Worm (Caenorhabditis elegans): Measurements from ENCODE around the gene srg-53.

DNA sequence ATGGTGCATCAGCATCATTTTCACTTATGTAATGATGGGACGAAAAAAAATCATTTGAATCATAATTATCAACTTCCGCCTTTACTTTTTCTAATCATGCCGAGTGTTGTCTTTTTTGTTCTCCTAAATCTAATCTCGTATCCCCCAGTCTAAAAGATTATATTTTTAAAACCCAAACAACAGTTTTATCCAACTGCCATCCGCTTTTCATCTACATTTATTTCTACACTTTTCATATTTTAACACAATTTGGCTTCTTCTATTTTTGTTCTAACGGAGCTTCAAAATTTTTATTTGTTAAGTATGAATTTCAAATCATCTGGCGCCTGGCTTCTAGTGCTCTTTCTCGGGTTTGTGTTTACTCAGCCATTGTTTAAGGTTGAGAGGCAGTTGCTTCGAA lies 27.1 kb upstream of the srg-53 start, which contains the start of gene K09C6.3:
- TF ChIP-seq F13C5.2 (tag; optimal IDR thresholded peaks at IDR 0.05) (no peak), ama-1 (optimal IDR thresholded peaks at IDR 0.05) (no peak), scrt-1 (GFP tag; IDR thresholded peaks at IDR 0.05) (no peak), hmbx-1 (tag; optimal IDR thresholded peaks at IDR 0.05) (no peak), pes-1 (GFP tag; IDR thresholded peaks at IDR 0.05) (no peak), tbx-11 (GFP tag; IDR thresholded peaks at IDR 0.05) (no peak), hmg-4 (GFP tag; optimal IDR thresholded peaks at IDR 0.05) (no peak), tbx-37 (GFP tag; conservative IDR thresholded peaks at IDR 0.05) (no peak), tra-4 (tag; optimal IDR thresholded peaks at IDR 0.05) (no peak)
